Worm (Caenorhabditis elegans) whole organism, dauer: ENCODE results near the gene F46C8.1.

Source experiments
- unc-62 ChIP-seq: sonication (generic microtip); optimal IDR thresholded peaks from 2 replicates; lab custom pipeline; 2017; ENCODE audit warnings: missing biosample characterization, missing genetic modification reagents, missing genetic modification characterization

F46C8.1 gene

DNA sequence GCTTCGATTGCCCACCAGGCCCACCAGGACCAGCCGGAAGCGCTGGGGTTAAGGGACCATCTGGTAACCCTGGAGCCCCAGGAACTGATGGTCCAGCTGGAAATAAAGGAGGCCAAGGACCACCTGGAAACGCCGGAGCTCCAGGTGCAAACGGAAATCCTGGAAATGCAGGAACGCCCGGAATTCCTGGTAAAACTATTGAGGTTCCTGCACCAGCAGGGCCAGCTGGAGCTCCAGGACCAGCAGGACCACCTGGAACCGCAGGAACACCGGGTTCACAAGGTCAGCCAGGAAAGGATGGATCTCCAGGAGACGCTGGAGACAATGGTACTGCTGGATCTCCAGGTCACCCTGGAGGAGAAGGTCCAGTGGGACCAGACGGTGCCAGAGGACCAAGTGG lies 562 bp upstream of the F46C8.1 start:
- no peak for TF ChIP-seq unc-62 (GFP tag; lab: Kevin White, UChicago)

DNA sequence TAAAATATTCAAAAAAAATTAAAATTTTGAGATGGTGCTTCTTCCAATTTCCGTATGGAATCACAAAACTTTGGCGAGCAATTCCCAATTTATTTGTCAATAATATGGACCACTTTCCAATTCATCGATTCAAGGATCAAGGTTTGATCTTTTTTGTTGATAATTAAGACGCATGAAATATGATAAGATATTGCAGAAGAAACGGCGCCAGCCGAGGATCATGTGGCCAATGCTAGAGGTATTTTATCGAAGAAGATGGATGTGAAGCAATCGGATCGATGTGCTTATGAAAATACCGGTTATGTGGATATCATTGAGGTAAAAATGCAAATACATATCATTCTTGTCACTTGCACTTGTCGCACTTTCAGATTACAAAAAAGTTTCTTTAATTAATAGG lies 2.2 kb downstream of the F46C8.1 start:
- no peak for TF ChIP-seq unc-62 (GFP tag; lab: Kevin White, UChicago)

DNA sequence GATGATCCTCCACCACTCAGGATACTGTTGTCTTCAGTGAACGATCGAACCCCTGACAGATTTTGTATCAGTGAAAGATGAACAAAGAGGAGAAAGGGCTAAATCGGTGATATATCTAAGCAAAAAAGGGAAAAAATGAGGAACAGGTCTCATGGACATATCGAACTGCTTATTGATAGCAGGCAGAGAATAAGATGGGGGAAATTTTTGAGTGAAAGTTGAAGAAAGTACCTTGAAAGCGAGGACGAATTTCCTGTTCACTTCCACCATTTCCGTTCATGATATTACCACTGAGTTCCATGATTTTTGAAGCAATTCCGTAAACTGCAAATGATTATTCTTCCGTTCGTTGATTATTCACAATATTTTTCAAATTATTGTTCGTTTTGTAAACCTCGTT lies 5.1 kb downstream of the F46C8.1 start:
- no peak for TF ChIP-seq unc-62 (GFP tag; lab: Kevin White, UChicago)

DNA sequence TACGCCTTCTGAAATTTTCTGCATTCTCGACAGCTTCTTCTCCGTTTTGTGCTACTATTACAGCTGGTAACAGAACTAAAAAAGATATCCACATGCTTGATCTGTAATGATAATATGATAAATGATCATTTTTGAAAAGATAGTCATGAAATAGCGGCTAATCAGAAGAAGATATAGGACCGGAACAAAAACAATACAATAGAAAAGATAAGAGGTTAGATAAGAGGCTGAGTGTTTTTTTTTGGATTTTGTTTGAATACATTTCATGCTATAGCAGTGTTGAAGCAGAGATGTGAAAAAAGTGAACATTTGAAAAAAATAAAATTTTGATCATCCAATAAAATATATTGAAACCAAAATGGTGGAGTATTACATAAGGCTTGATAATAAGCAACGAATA lies 6.1 kb downstream of the F46C8.1 start, which contains the start of gene F46C8.8:
Gene F46C8.8 (minus strand): TSS at position 101 of the 400 bp plus-strand sequence.
- no peak for TF ChIP-seq unc-62 (GFP tag; lab: Kevin White, UChicago)

DNA sequence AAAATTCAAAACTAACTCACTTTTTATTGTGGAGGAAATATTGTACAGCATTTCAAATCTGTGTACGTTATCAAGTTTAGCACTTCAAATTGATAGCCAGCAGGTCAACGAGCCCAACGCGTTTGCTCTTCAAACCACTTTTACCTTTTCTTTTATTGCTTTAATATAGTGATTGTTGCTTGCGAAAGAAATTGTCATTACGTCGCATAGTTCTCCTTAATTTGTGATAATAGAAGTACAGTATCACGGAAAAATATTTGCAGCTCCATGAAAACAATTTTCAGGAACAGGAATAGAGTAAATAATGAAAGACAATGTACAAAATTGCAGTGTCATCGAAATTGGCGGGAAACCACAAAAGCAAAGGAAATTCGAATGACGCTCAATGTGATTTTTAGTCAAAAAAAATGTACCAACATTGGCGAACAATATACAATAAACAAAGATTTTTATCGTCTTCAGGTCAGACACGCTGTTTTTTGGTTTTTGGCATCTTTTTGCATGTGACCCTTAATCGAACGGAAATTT lies 10.7 kb downstream of the F46C8.1 start, which contains the start of the genes PDB1.1 and F08C6.5:
Gene PDB1.1 (minus strand): TSS at position 158 of the 528 bp plus-strand sequence.
Gene F08C6.5 (plus strand): TSS at position 478 of the 528 bp plus-strand sequence.
- TF ChIP-seq unc-62 (GFP tag; lab: Kevin White, UChicago) = no peak

DNA sequence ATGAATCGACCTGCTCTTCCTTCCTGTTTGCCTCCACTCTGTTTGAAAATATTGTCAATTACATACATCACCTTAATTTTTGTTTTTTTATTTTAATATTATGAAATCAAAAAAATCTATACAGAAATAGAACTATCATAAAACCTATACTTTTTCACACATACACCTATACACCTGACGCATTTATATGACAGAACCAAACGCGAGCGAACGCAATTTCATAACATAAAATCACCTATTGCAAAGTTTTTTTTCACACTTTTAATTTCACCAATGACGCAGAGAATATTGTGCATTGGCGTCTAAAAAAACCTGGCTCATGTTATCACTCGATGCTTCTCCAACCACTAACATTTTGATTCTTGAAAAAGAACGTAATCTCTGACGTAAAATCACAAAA lies 13.7 kb downstream of the F46C8.1 start:
- no peak for TF ChIP-seq unc-62 (GFP tag; lab: Kevin White, UChicago)

DNA sequence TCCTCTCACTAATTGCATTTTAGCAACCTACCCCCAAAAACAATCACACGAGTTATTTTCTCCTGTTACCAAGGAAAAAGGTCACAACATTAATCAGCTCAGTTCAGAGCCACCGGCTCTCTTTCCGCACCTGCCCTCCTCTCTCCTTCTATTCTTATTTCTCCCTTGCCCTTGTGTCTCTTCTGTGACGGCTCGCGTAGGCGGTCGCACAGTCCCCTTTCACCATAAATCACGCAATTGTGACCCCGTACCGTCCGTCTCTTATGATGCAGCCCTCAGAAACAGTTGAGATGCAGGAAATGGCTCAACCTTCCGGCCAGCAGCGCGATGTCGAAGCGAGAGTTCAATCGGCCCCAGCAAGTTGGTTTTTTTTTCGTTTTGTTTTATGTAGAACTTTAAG lies 14.4 kb downstream of the F46C8.1 start, which contains the start of gene sto-1:
Gene sto-1 (plus strand): TSS at position 200 of the 400 bp plus-strand sequence.
- TF ChIP-seq unc-62 (GFP tag; lab: Kevin White, UChicago) = no peak

DNA sequence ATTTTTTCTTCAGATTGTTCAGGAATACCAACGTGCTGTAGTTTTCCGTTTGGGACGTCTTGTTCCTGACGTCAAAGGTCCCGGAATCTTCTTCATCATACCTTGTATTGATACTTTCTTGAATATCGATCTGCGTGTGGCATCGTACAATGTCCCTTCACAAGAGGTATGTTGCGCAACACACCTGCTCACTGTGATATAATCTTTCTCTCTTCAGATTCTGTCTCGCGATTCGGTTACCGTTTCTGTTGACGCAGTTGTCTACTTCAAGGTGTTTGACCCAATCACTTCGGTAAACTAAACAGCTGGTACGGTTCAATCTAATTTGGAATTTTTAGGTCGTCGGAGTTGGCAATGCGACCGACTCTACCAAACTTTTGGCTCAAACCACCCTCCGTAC lies 15.2 kb downstream of the F46C8.1 start:
- TF ChIP-seq unc-62 (GFP tag; lab: Kevin White, UChicago) = no peak

DNA sequence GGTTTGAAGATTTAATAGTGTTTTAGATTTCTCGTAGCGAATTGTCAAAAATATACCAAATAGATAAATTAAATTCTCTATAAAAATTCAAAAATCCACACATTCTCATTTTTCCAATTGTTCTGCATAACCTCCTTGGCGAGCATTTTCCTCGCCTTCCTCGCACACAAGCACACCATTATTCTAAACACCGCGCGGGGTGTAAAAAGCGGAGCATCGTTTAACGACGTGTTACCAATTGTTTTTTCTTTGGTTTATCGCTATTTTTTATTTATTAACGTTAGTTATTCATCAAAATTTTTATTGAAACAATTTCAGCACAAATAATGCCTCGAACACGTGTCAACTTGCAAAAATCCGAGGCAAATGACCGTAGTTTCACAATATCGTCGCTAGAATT lies 16.7 kb downstream of the F46C8.1 start, which contains the start of gene vps-52:
Gene vps-52 (plus strand): TSS at position 319 of the 400 bp plus-strand sequence.
- no peak for TF ChIP-seq unc-62 (GFP tag; lab: Kevin White, UChicago)

DNA sequence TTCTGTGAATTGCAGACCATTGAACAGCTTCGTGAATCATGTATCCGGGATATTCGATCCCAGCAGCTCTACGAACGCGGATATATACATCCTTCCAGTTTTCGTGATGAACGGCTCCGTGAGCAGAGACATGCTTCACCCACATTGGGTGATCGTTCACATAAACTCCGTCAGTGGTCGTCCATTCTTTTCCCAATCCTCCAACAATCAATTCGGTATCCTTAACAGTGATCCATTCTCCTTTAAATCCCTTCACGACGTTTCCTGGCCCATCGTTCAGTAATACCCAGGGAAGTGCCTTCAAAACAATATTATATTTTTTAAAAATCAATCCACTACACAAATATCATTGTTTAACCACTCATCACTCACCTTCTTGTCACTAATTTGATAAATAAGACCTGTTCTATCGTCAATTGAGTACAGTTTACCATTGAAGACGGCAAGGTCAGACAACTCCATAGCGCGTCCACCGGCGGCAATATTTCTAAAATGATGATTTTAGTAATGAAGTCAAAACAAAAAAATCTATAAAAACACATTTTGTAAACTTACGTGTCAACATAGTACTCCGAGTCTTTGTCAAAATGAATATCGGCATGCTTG lies 20.5 kb downstream of the F46C8.1 start:
- no peak for TF ChIP-seq unc-62 (GFP tag; lab: Kevin White, UChicago)

DNA sequence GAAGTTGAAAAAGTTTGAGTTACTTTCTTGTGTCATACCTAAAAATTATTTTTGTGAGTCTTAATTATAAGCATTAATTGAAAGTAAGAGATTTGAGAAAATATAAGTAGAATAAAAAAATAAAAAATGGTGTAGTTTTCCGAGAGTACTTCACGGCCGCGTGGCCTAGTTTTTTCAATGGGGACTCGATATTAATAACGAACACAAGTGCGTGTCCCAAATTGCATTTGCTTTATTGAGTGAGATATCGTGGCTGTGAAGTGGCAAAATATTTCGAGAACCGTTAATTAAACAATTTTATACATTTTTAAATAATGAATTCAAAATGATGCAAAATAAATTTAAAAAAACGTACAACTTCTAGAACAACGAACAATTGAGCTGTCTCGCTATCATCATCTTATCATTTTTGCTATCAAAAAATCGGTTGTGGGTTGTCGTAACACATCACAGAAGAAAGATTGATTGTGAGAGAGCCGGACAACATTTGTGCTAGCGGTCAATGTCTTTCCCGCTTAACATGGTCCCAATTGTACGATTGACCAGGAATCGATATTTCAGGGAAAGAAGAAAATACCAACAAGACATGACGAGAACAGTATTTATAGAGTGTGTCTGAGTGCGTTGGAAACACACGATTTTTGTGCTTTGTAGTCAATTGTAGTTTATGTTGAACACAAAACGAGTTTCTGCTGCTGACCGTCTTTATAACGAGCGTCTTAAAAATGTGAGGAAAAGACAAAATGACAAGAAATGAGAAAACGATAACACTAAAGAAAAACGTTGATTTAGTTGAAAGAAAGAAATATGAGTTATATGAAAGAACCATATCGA lies 21.6 kb downstream of the F46C8.1 start, which contains the start of gene apy-1:
Gene apy-1 (minus strand): TSS at position 38 of the 834 bp plus-strand sequence.
- TF ChIP-seq unc-62 (GFP tag; lab: Kevin White, UChicago) = no peak

DNA sequence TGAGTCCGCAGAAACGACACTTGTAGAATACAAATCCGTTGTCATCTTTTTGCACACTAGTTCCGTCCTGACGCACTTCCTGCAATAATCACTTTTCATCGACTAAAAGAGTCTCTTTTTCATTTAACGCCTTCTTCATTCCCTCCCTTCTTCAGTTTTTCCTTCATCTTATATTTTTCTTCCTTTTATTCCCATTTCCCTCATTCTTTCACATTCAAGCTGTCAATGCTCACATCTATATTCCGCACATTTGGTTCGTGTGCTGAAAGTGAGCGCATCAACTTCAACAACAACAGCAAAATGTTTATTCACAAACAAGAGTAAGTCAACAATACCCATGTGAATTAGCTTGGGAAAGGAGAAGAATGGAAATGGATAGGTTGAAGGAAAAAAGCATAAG lies 23.8 kb downstream of the F46C8.1 start, which contains the start of gene pcyt-1:
Gene pcyt-1 (plus strand): TSS at position 301 of the 400 bp plus-strand sequence.
- TF ChIP-seq unc-62 (GFP tag; lab: Kevin White, UChicago) = no peak

DNA sequence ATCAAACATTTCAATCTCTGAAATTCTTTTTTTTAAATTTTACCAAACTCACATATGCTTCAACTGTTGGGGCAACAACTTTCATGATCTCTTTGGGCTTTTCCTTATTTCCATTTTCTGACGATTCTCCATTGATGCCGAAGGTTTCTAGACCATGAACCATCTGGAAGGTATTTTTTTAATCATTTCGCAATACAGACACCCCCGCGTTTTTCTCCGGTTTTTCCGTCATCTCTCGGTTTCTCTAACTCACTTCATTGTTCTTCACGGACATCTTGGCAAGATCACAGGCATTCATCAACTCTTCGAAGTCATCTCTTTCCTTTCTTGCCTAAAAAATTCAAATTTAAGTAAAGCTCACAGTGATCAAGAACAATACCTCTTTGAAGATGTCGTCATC lies 24.9 kb downstream of the F46C8.1 start:
- TF ChIP-seq unc-62 (GFP tag; lab: Kevin White, UChicago) = no peak

DNA sequence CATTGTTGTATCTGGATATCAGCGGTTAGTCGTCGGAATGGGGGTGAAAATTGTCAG lies 25.1 kb downstream of the F46C8.1 start, which contains the start of the genes unc-98 and F08C6.18:
Gene unc-98 (minus strand): TSS at position 48 of the 57 bp plus-strand sequence.
Gene F08C6.18 (minus strand): TSS at position 57 of the 57 bp plus-strand sequence.
- no peak for TF ChIP-seq unc-62 (GFP tag; lab: Kevin White, UChicago)

DNA sequence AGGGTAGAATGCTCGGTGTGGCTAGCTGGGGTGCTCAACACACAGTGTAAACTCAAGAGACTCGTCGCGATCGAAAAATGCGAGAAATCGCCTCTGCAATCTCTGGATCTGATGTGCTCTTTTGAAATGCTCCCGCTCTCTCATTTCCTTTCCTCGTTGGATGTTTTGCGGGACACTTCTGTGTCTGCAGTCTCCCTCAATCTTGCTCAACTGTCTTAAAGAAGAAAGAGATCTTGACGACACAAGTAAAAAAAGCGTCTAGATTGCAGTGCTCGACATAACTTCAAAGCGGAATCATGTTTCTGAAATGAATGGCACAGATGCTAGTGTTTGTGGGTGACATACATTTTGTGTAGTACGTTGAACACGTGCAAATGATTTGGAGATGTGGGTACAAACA lies 25.4 kb downstream of the F46C8.1 start:
- no peak for TF ChIP-seq unc-62 (GFP tag; lab: Kevin White, UChicago)

DNA sequence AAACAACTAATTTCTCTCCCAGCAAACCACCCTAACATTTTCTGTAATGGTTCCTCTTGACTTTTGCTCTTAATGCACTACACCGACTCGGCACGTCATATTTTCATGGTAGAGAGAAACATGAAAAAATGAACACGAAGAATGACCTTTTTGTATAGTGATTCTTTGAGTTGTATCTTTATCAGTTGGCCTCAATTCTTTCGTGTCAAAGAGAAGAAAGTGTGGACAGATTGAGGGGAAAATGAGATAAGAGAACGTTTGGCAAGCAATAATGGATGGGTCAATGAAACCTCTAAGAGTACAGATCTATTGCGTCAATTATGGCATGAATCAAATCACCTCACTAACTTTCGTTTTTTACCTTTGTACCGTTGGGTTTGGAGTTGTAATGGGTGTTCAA lies 27.7 kb downstream of the F46C8.1 start:
- TF ChIP-seq unc-62 (GFP tag; lab: Kevin White, UChicago) = no peak
